Fruit fly (Drosophila melanogaster): ENCODE measurements around the gene nmo.

Gene nmo

DNA sequence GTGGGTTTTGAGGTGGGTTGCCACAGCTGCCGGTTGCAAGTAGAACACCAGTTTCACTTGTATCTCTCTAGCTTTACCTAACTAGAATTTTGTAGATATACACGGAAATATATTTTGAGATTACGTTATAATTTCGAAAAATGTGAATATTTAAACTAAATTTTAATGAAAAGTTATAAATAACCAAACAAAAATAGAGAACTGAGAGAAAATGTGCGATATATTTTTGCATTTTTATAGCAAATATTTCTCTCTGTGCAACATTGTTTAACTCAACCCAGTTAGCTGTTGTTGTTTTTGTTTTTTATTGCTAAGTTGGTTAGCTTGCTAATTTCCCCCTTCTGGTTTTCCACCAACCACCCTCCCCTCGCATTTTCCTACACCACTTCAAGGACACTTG, 64.8 kb downstream of the nmo start:
- TF ChIP-seq CG17801 (GFP tag; optimal IDR thresholded peaks at IDR 0.05; ENCODE audit: partially characterized antibody) = no peak

DNA sequence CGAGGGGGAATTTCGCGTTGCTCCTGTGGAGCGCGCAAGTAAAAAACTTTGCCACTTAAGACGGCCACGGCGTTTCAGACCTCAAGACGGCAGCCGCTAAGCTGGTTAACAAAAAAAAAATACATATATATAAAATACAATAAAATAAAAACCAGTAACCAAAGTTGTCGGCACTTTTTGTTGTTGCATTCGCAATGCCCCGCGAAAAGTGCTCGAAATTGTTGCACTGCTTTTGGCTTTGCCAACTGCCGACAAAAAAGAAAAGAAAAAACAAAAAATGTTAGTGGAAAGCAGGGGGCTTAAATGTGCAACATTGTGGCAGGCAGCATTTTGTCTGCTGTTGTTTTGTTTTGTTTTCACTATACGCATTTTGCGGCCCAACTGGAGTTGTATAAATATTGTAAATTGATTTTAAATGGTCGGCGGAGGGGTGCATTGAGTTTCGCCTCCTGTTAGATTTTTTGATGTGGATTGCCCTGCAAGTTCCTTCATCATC, 66.1 kb downstream of the nmo start:
- TF ChIP-seq CG17801 (GFP tag; optimal IDR thresholded peaks at IDR 0.05; ENCODE audit: partially characterized antibody) = no peak

DNA sequence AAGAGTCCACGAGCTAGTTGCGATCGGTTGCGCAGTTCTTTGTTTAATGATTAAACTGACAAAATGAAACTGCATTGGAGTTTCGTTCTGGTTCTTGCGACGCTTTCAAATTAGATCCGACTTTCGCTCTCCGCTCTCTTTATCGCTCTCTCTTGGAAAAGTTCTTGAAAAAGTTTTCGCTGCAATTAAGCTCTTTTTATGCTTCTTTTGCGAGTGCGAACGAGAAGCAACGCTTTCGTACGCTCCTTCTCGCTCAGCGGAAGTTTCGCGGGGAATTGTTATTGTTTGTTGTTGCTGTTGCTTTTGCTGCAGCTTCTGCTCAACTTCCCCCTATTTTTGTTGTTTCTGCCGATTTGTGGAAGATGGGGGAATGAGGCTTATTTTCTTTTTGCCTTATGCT, 77.5 kb downstream of the nmo start:
- no peak for TF ChIP-seq CG17801 (GFP tag; optimal IDR thresholded peaks at IDR 0.05; ENCODE audit: partially characterized antibody)

DNA sequence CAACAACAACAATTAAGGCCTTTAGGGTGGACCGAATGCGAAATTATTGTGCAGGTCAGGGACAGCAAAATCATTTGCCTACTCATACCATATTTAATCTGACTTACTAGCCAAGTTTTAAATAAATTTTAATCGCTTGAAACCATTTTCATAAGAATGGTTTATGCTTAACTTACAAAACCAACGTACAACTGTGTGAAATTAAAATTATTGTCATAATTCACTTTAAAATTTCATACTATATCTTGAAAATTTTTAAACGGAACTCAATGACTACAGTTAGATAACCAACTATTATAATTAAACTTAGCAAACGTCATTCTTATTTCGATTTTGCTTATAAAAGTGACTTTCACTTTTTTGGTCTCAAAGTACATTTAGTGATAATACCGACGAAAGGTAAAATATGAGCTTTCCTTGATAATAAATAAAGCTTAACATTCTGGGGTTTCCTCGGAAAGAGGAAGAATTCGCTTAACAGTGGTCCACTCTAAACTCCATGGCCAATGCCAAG, 78.0 kb downstream of the nmo start:
- TF ChIP-seq CG17801 (GFP tag; optimal IDR thresholded peaks at IDR 0.05; ENCODE audit: partially characterized antibody) = peak; percentile 52

DNA sequence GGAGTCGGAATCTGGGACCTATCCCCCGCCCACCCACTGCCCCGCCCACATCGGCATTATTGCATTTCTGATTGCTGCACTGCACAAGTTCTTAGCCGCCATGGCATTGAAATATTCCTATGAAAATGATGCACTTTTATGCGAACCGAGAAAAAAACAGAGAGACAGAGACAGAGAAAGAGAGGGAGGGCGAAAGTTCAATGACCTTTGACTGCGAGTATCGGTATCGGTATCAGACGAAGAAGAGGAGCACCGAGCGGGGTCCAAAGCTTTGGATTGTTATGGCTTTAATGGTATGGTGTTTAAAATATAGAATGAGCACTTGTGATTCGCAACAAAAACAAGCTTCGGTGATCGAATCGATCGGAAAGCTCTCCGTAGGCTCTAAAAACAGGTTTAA, 78.6 kb downstream of the nmo start:
- no peak for TF ChIP-seq CG17801 (GFP tag; optimal IDR thresholded peaks at IDR 0.05; ENCODE audit: partially characterized antibody)

DNA sequence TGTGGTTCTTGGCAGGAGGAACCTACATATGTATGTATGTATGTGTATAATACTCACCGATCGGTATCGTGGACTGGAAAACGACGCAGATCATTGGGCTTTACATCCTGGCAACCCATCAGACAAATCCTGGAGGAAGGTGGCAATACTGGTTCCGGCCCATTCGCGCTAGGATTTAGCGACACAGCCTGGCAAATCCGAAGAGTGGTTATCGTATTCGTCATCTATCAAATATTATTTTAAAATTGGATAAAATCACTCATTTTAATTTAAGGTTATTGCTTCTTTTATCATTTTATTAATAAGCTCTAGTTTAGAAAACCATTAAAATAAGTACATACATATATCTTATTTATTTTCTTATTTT, 79.0 kb downstream of the nmo start:
- no peak for TF ChIP-seq CG17801 (GFP tag; optimal IDR thresholded peaks at IDR 0.05; ENCODE audit: partially characterized antibody)

DNA sequence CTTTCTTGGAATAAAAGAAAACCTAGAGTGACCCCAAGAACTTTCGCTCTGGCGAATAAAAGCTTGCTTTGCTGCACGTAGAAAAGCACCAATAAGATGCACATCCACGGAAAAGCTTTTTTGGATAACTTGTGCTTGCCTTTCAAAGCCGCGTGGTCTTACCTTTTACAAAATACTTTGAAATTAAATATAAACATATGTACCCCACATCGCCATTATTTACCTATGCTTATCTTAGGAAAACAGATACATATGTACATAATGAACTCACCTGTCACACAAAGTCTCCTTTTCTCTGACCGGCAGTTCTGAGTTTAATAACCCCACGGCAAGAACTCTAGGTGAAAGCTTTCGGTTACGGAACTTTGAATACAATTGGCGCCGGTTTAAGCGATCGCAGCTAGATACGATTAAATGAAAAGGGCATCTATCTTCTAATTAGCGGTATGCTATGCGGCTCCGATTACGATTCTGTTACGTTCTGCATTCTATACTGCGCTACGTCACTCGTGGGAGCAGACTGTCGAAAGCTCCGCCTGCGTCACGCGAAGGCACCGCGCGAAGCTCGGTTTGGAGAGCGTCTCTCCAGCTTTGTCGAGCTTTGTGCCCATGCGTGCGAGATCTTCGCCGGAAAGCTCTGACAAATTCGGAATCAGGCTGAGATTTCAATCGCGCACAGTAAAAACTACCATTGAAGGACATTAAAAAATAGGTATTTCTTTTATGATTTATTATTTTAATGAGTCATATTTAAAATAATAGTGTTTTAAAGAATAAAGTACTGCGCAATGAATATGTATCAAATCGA, 79.5 kb downstream of the nmo start, which contains the start of gene bip1:
Gene bip1, minus strand, starts transcription at position 524 of the 808 bp plus-strand sequence.
- TF ChIP-seq CG17801 (GFP tag; optimal IDR thresholded peaks at IDR 0.05; ENCODE audit: partially characterized antibody) = no peak

DNA sequence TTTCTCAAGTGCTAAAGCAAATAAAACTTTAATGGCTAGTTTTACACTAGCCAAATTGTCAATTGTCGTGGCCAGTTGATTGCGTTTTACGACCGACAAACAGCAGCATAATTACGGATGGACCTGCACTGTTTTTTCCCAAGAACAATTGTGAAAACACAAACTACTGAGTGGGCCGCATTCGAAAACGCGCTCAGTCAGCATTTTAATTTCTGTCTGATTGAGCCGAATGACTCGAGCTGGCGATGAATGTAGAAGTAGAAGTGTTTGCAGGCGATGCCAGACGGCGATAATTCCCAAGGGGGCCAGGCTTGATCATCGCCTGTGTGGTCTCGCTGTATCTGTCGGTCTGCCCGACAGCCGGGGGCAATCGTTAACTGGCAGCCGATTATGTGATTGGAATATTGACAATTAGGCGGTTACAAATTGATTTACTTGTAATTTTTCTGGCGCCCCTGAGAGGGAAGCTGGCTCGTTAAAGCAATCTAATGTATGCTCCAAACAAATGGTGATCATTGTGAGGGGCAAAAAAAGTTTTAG, 80.9 kb downstream of the nmo start:
- TF ChIP-seq CG17801 (GFP tag; optimal IDR thresholded peaks at IDR 0.05; ENCODE audit: partially characterized antibody) = no peak

DNA sequence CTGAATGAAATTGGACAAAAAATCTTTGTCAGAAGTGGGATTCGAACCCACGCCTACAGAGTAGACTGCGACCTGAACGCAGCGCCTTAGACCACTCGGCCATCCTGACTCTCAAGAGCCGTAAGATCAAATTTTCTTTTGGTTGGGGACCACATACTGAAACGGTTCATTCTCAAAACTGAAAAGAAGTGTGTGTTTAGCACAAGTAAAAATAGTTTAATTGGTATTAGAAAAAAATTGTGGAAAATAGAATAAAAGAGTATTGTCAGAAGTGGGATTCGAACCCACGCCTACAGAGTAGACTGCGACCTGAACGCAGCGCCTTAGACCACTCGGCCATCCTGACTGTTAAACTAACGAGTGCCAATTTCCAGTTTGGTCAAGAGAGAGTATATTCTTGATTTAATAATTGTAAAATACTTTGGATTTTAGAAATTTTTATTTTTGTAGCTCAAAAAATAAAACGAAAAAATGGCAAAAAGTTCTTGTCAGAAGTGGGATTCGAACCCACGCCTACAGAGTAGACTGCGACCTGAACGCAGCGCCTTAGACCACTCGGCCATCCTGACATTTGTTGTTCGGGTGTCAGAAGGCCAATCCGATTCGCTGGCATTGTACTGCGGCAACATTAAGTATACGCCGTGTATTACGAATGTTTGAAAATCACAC, 81.5 kb downstream of the nmo start:
- peak; percentile 21 for TF ChIP-seq CG17801 (GFP tag; optimal IDR thresholded peaks at IDR 0.05; ENCODE audit: partially characterized antibody)

DNA sequence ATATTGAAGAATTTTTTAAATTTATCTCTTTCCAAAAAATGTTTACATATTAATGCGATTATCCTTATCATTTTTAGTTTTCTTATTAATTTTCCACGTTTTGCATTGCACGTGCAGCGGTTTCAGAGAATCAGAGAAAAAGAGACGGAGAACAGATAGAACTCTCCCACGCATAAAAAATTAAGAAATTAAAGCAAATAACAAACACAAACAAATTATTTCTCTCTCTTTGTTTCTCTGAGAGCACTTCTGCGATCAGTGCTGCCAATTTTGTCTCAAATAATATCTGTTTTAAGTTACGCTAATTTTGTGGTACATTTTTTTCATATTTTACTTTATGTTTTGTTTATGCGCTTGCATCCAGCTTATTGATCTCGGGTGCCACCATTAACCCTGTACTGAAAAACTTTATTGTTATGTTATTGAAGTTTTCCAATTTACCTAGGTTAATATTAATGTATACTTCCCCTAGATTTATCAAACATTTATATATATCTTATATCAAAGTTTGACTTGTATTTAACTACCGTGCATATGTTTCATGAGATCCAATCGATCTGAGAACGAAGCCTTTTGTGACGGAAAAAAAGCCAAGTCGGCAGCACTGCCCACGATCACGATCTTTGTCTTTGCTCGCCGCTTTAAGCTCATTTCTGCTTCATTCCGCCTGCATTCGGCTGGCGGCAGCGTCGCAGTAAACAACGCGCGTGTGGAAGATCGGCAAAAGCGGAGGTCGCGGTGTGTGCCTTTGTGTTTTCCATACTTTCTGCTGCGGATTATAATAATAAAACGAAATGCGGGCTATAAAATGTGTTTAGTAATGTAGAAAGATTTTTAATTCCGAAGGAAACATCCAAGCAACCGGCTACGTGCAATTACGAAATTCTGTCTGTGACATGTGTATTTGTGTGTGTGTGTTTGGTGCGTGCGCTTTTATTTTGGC, 84.6 kb downstream of the nmo start, which contains the start of gene Sarm:
Gene Sarm, plus strand, starts transcription at position 661 of the 943 bp plus-strand sequence.
- peak; percentile 62 for TF ChIP-seq CG17801 (GFP tag; optimal IDR thresholded peaks at IDR 0.05; ENCODE audit: partially characterized antibody)

DNA sequence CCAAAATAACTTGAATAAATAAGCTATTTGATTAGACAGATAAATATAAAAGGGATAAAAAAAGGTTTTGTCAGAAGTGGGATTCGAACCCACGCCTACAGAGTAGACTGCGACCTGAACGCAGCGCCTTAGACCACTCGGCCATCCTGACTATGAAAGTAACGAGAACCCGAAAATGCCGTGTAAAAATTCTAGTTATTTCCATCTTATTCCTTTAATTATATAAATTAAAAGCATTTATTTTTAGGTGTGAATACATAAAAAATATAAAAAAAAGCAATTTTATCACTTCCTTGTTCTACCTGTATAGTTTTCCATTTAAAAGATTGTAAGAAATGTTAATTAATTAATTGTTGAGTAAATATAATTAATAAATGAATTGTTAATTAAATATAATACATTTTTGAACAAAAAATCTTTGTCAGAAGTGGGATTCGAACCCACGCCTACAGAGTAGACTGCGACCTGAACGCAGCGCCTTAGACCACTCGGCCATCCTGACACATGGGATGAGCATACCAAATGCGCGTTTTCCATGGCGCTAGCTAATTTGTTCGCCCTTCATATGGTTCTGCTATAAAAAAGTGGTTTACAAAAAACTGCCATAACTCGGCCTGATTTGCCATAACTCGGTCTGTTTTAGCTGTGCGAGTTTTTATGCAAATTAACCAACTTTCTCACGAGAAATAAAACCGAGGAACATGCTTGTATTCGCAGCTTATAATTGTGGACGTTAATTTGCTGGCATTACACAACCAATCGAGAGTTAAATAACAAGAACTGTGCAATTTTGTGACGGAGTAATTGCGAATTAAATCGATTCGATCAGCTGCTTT, 86.9 kb downstream of the nmo start:
- TF ChIP-seq CG17801 (GFP tag; optimal IDR thresholded peaks at IDR 0.05; ENCODE audit: partially characterized antibody) = no peak

DNA sequence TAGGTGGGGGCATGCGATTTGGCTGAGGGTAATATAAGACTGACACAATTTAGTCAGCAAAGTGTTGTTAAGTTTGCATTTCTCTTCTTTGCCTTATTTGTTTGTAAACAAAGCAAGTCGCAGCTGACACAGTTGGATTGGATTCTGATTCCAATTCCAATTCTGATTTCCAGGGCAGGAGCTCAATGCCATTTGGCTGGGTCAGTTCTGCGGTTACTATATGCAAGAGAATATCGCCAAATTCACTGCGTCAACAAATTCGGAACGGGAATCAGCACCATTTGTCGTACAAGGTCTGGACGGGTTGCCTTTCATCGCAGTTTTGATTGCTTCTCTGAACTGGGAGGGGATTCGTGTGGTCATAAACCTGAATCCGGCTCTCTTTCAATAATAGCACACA, 88.6 kb downstream of the nmo start:
- no peak for TF ChIP-seq CG17801 (GFP tag; optimal IDR thresholded peaks at IDR 0.05; ENCODE audit: partially characterized antibody)

DNA sequence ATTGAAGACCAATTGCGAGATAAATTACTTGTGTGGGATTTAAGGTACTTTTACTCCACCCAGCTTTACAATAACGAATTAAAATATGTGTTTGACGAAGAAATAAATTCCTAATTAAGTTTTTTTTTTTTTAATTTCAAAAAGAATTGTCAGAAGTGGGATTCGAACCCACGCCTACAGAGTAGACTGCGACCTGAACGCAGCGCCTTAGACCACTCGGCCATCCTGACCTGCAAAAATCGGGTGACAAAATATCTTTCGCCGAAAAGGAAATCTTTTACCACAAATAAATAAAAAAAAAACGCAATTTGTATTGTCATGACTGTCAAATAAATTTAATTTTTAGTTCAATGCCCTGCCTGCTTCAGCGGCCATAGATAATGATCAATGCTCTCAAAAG, 89.2 kb downstream of the nmo start:
- no peak for TF ChIP-seq CG17801 (GFP tag; optimal IDR thresholded peaks at IDR 0.05; ENCODE audit: partially characterized antibody)

DNA sequence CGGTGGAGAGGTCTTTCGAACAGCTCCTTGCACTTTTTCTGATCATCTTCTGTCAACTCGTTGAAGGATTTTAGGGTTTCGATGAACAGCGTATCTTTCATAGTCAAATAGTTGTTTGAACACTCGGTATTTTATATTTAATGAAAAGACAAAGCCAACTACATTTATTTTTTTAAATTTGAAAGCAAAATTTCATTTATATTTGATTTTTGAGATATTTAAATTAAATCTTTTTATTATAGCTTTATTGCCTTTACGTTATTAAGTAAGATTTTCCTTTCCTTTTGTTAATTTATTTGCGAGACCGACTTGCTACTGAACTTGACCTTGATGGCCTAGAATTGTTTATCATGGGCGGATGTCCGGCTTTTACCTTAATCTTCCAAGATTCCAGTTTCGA, 90.3 kb downstream of the nmo start, which contains the start of gene CG42590:
Gene CG42590, minus strand, starts transcription at position 101 of the 400 bp plus-strand sequence.
- TF ChIP-seq CG17801 (GFP tag; optimal IDR thresholded peaks at IDR 0.05; ENCODE audit: partially characterized antibody) = no peak
